Fruit fly (Drosophila melanogaster) whole organism, prepupa: ENCODE measurements around the gene Alp5.

Experiments
- Blimp-1 ChIP-seq: fragments of 200-800 bp; sonication (Bioruptor generic); optimal IDR thresholded peaks from 3 replicates; lab custom pipeline; 2017; ENCODE audit warnings: missing biosample characterization, missing genetic modification characterization, mild to moderate bottlenecking, moderate library complexity, missing genetic modification reagents
- CG15336 ChIP-seq: fragments of 200-800 bp; sonication (Bioruptor generic); IDR thresholded peaks from 2 replicates; pipeline ENCODE4 v1.3.6; 2022; ENCODE audit warnings: missing biosample characterization, missing genetic modification characterization
- CG16779 ChIP-seq: fragments of 200-800 bp; sonication (Bioruptor generic); optimal IDR thresholded peaks from 3 replicates; lab custom pipeline; 2017; ENCODE audit warnings: missing biosample characterization, mild to moderate bottlenecking, missing genetic modification characterization
- CG3032 ChIP-seq: fragments of 200-800 bp; optimal IDR thresholded peaks from 2 replicates; lab custom pipeline; 2019; ENCODE audit warnings: missing biosample characterization, mild to moderate bottlenecking, missing genetic modification characterization, moderate library complexity
- CG32006 ChIP-seq: fragments of 200-800 bp; sonication (Bioruptor generic); optimal IDR thresholded peaks from 3 replicates; lab custom pipeline; 2017; ENCODE audit warnings: missing biosample characterization, mild to moderate bottlenecking, missing genetic modification characterization
- CG34406 ChIP-seq: fragments of 200-800 bp; sonication (Bioruptor generic); optimal IDR thresholded peaks from 3 replicates; lab custom pipeline; 2016; ENCODE audit warnings: missing biosample characterization, missing genetic modification characterization
- CG3919 ChIP-seq: fragments of 200-800 bp; sonication (Bioruptor generic); optimal IDR thresholded peaks from 3 replicates; lab custom pipeline; 2016; ENCODE audit warnings: missing biosample characterization, missing genetic modification characterization
- CG4318 ChIP-seq: fragments of 200-800 bp; sonication (Bioruptor generic); optimal IDR thresholded peaks from 3 replicates; lab custom pipeline; 2017; ENCODE audit warnings: missing biosample characterization, mild to moderate bottlenecking, missing genetic modification characterization
- CG6163 ChIP-seq: fragments of 200-800 bp; sonication (Bioruptor generic); IDR thresholded peaks from 3 replicates; pipeline ENCODE4 v1.3.6; 2022; ENCODE audit warnings: missing biosample characterization, missing genetic modification characterization
- CG6276 ChIP-seq: fragments of 200-800 bp; sonication (Bioruptor generic); optimal IDR thresholded peaks from 2 replicates; lab custom pipeline; 2017; ENCODE audit warnings: missing biosample characterization, mild to moderate bottlenecking, missing genetic modification characterization
- CG6854 ChIP-seq: fragments of 200-800 bp; sonication (Bioruptor generic); optimal IDR thresholded peaks from 2 replicates; lab custom pipeline; 2017; ENCODE audit warnings: missing biosample characterization, mild to moderate bottlenecking, missing genetic modification characterization
- CG8632 ChIP-seq: fragments of 200-800 bp; sonication (Bioruptor generic); optimal IDR thresholded peaks from 3 replicates; lab custom pipeline; 2016; ENCODE audit warnings: missing biosample characterization, missing genetic modification characterization
- CG9139 ChIP-seq: fragments of 200-800 bp; sonication (Bioruptor generic); optimal IDR thresholded peaks from 3 replicates; lab custom pipeline; 2017; ENCODE audit warnings: missing biosample characterization, mild to moderate bottlenecking, missing genetic modification characterization
- Eip75B ChIP-seq: fragments of 200-800 bp; sonication (Bioruptor generic); optimal IDR thresholded peaks from 3 replicates; lab custom pipeline; 2016; ENCODE audit warnings: missing biosample characterization, missing genetic modification characterization
- Eip93F ChIP-seq: fragments of 200-800 bp; sonication (Bioruptor generic); optimal IDR thresholded peaks from 2 replicates; lab custom pipeline; 2016; ENCODE audit warnings: missing biosample characterization, mild to moderate bottlenecking, missing genetic modification characterization
- Ets21C ChIP-seq: fragments of 200-800 bp; sonication (Bioruptor generic); optimal IDR thresholded peaks from 3 replicates; lab custom pipeline; 2016; ENCODE audit warnings: missing biosample characterization, missing genetic modification characterization
- Ets96B ChIP-seq: fragments of 200-800 bp; optimal IDR thresholded peaks from 2 replicates; lab custom pipeline; 2019; ENCODE audit warnings: missing biosample characterization, mild to moderate bottlenecking, missing genetic modification characterization, moderate library complexity
- Gug ChIP-seq: fragments of 200-800 bp; sonication (Bioruptor generic); IDR thresholded peaks from 2 replicates; pipeline ENCODE4 v1.3.6; 2022; ENCODE audit warnings: missing biosample characterization, missing genetic modification characterization
- Hr38 ChIP-seq: sonication (Bioruptor generic); optimal IDR thresholded peaks from 2 replicates; lab custom pipeline; 2016; ENCODE audit warnings: missing biosample characterization, missing genetic modification characterization
- Hr39 ChIP-seq: fragments of 200-800 bp; sonication (Bioruptor generic); optimal IDR thresholded peaks from 2 replicates; lab custom pipeline; 2016; ENCODE audit warnings: missing biosample characterization, missing genetic modification characterization
- Hr4 ChIP-seq: fragments of 200-800 bp; sonication (Bioruptor generic); optimal IDR thresholded peaks from 3 replicates; lab custom pipeline; 2016; ENCODE audit warnings: missing biosample characterization, missing genetic modification characterization
- Lpt ChIP-seq: fragments of 200-800 bp; sonication (Bioruptor generic); optimal IDR thresholded peaks from 3 replicates; lab custom pipeline; 2016; ENCODE audit warnings: missing biosample characterization, missing genetic modification characterization
- OdsH ChIP-seq: fragments of 200-800 bp; sonication (Bioruptor generic); optimal IDR thresholded peaks from 3 replicates; lab custom pipeline; 2016; ENCODE audit warnings: missing biosample characterization, missing genetic modification characterization
- Smox ChIP-seq: fragments of 200-800 bp; sonication (Bioruptor generic); optimal IDR thresholded peaks from 3 replicates; lab custom pipeline; 2016; ENCODE audit warnings: missing biosample characterization, missing genetic modification characterization
- Sox102F ChIP-seq: fragments of 200-800 bp; sonication (Bioruptor generic); optimal IDR thresholded peaks from 2 replicates; lab custom pipeline; 2016; ENCODE audit warnings: missing biosample characterization, mild to moderate bottlenecking, missing genetic modification characterization
- Sox14 ChIP-seq: fragments of 200-800 bp; sonication (Bioruptor generic); optimal IDR thresholded peaks from 3 replicates; lab custom pipeline; 2016; ENCODE audit warnings: missing biosample characterization, missing genetic modification characterization
- achi ChIP-seq: fragments of 200-800 bp; sonication (Bioruptor generic); optimal IDR thresholded peaks from 3 replicates; lab custom pipeline; 2016; ENCODE audit warnings: missing biosample characterization, missing genetic modification characterization
- dac ChIP-seq: fragments of 200-800 bp; sonication (Bioruptor generic); optimal IDR thresholded peaks from 2 replicates; lab custom pipeline; 2017; ENCODE audit warnings: missing biosample characterization, mild to moderate bottlenecking, missing genetic modification characterization
- dsx ChIP-seq: fragments of 200-800 bp; optimal IDR thresholded peaks from 3 replicates; lab custom pipeline; 2019; ENCODE audit warnings: missing biosample characterization, mild to moderate bottlenecking, missing genetic modification characterization, moderate library complexity; ENCODE audit not compliant: poor library complexity, severe bottlenecking
- fd59A ChIP-seq: fragments of 200-800 bp; sonication (Bioruptor generic); optimal IDR thresholded peaks from 2 replicates; lab custom pipeline; 2017; ENCODE audit warnings: missing biosample characterization, mild to moderate bottlenecking, missing genetic modification characterization, missing genetic modification reagents
- fkh ChIP-seq: fragments of 200-800 bp; sonication (Bioruptor generic); optimal IDR thresholded peaks from 3 replicates; lab custom pipeline; 2017; ENCODE audit warnings: missing biosample characterization, mild to moderate bottlenecking, missing genetic modification characterization, moderate library complexity
- lz ChIP-seq: fragments of 200-800 bp; sonication (Bioruptor generic); optimal IDR thresholded peaks from 3 replicates; lab custom pipeline; 2016; ENCODE audit warnings: missing biosample characterization, missing genetic modification characterization
- net ChIP-seq: fragments of 200-800 bp; sonication (Bioruptor generic); optimal IDR thresholded peaks from 3 replicates; lab custom pipeline; 2016; ENCODE audit warnings: missing biosample characterization, missing genetic modification characterization
- salr ChIP-seq, 2 experiments: fragments of 200-800 bp; sonication (Bioruptor generic); optimal IDR thresholded peaks; 3 replicates each; lab custom pipeline; 2016 to 2018; ENCODE audit warnings: missing biosample characterization in 2 of 2, missing genetic modification characterization in 2 of 2, mild to moderate bottlenecking in 1 of 2
- ss ChIP-seq, 2 experiments: fragments of 200-800 bp; sonication (Bioruptor generic); optimal IDR thresholded peaks; 2 replicates in 1 of 2; 3 replicates in 1 of 2; lab custom pipeline; 2017 to 2018; ENCODE audit warnings: mild to moderate bottlenecking in 2 of 2, missing biosample characterization in 2 of 2, missing genetic modification characterization in 2 of 2, moderate library complexity in 1 of 2
- svp ChIP-seq: fragments of 200-800 bp; sonication (Bioruptor generic); peaks from one replicate; lab custom pipeline; 2016; ENCODE audit warnings: missing biosample characterization, missing genetic modification characterization
- vri ChIP-seq: fragments of 200-800 bp; sonication (Bioruptor generic); optimal IDR thresholded peaks from 3 replicates; lab custom pipeline; 2016; ENCODE audit warnings: missing biosample characterization, mild to moderate bottlenecking, missing genetic modification characterization

Alp5 gene

dm6 chr3R:21006967-21007366, at the start of gene Alp5:
TSS of gene Alp5 (minus strand) at chr3R:21006990.
- TF ChIP-seq CG3919 (GFP tag; lab: Kevin White, UChicago) (no peak), fd59A (GFP tag; lab: Kevin White, UChicago) (no peak), Ets96B (no peak), Gug (GFP tag; lab: Robert Waterston, UW) (no peak), OdsH (no peak), Ets21C (GFP tag; lab: Kevin White, UChicago) (no peak)

dm6 chr3R:21050875-21051274, 44.1 kb upstream of the Alp5 start, which contains the start of gene Jhbp15:
TSS of gene Jhbp15 (minus strand) at chr3R:21050975.
- TF ChIP-seq Hr4 (no peak), CG3919 (GFP tag; lab: Kevin White, UChicago) (no peak)

- TF ChIP-seq Lpt (GFP tag; lab: Kevin White, UChicago), result no peak
- TF ChIP-seq Ets96B, result no peak
- no peak for TF ChIP-seq net (GFP tag; lab: Kevin White, UChicago)
- TF ChIP-seq CG34406 (GFP tag; lab: Kevin White, UChicago), result no peak
- no peak for TF ChIP-seq Hr38 (GFP tag; lab: Kevin White, UChicago)
- TF ChIP-seq Eip75B (GFP tag; lab: Kevin White, UChicago), result no peak
- no peak for TF ChIP-seq vri (GFP tag; lab: Kevin White, UChicago)
- TF ChIP-seq Sox102F (GFP tag; lab: Kevin White, UChicago), result no peak
- TF ChIP-seq CG15336 (GFP tag; lab: Robert Waterston, UW), result no peak
- TF ChIP-seq Ets21C (GFP tag; lab: Kevin White, UChicago), result no peak
- TF ChIP-seq Blimp-1 (GFP tag; lab: Kevin White, UChicago), result no peak
- no peak for TF ChIP-seq Smox
- no peak for TF ChIP-seq achi
- no peak for TF ChIP-seq dsx (GFP tag; lab: Kevin White, UChicago)
- TF ChIP-seq ss (GFP tag; optimal IDR thresholded peaks at IDR 0.05; lab: Kevin White, UChicago), result no peak
- TF ChIP-seq CG32006 (GFP tag; lab: Kevin White, UChicago), result no peak
- no peak for TF ChIP-seq Sox14
- TF ChIP-seq CG3032, result no peak
- no peak for TF ChIP-seq Hr39 (GFP tag; lab: Kevin White, UChicago)
- TF ChIP-seq salr (GFP tag; optimal IDR thresholded peaks at IDR 0.05; lab: Kevin White, UChicago), result no peak
These were observed 41.9 kb upstream of the Alp5 start, which contains the start of gene CG7079 for dm6 chr3R:21048729-21049128. TSS of gene CG7079 (minus strand) at chr3R:21048829.

DNA sequence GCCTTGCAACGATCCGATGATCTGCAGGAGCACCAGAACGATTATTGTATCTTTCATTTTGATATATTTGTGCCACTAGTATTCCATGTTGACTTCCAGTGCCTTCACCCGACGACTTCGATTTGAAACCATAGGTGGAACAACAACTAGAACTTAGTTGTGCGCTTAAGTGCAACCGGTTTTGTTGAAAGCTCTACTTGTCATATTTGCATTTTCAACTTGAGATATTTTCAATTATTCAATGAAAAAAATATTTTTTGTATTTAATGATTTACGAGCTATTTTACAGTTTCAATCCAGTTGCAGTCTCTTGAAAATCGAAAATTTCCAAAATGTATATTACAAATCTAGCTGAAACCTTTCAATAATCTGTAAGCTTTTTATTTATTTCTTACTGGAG, 40.1 kb upstream of the Alp5 start, which contains the start of gene CG31207:
Gene CG31207, minus strand, starts transcription at position 101 of the 400 bp plus-strand sequence.
- no peak for TF ChIP-seq CG4318
- TF ChIP-seq Smox, result no peak
- TF ChIP-seq CG9139, result no peak
- TF ChIP-seq Eip93F (GFP tag; lab: Kevin White, UChicago), result no peak
- TF ChIP-seq CG6163 (GFP tag; lab: Robert Waterston, UW), result no peak
- TF ChIP-seq CG16779 (tag; lab: Kevin White, UChicago), result no peak
- TF ChIP-seq CG6276 (GFP tag; lab: Kevin White, UChicago), result no peak
- TF ChIP-seq salr (GFP tag; optimal IDR thresholded peaks at IDR 0.05; lab: Kevin White, UChicago), result no peak
- TF ChIP-seq ss (GFP tag; optimal IDR thresholded peaks at IDR 0.05; lab: Kevin White, UChicago), result no peak
- no peak for TF ChIP-seq achi
- TF ChIP-seq CG6854 (GFP tag; lab: Kevin White, UChicago), result no peak
- no peak for TF ChIP-seq fkh
- TF ChIP-seq lz (GFP tag; lab: Kevin White, UChicago), result no peak
- TF ChIP-seq svp (GFP tag; lab: Kevin White, UChicago), result no peak
- no peak for TF ChIP-seq Sox14
- TF ChIP-seq dac (GFP tag; lab: Kevin White, UChicago), result no peak
- no peak for TF ChIP-seq CG15336 (GFP tag; lab: Robert Waterston, UW)
- no peak for TF ChIP-seq CG8632
